Worm (Caenorhabditis elegans) whole organism, young adult: ENCODE measurements around the gene gei-3.

Experiments used
- B0261.1 ChIP-seq: sonication (generic microtip); optimal IDR thresholded peaks from 2 replicates; lab custom pipeline; 2016; ENCODE audit warnings: mild to moderate bottlenecking, missing genetic modification characterization, moderate library complexity, missing compliant biosample characterization
- C06A6.2 ChIP-seq: fragments of 200-800 bp; sonication (Bioruptor generic); conservative IDR thresholded peaks from 2 replicates; pipeline ENCODE4 v1.3.6; 2022; ENCODE audit warnings: missing genetic modification characterization, missing compliant biosample characterization
- C17E4.6 ChIP-seq: fragments of 200-800 bp; sonication (Bioruptor generic); IDR thresholded peaks from 2 replicates; pipeline ENCODE4 v1.3.6; 2022; ENCODE audit warnings: missing genetic modification reagents, missing genetic modification characterization, missing compliant biosample characterization
- D2030.7 ChIP-seq: fragments of 200-800 bp; sonication (Bioruptor generic); IDR thresholded peaks from 2 replicates; pipeline ENCODE4 v1.3.6; 2022; ENCODE audit warnings: missing genetic modification reagents, missing genetic modification characterization, missing compliant biosample characterization
- F23B12.7 ChIP-seq: sonication (generic microtip); optimal IDR thresholded peaks from 2 replicates; lab custom pipeline; 2017; ENCODE audit warnings: missing genetic modification characterization, mild to moderate bottlenecking, missing compliant biosample characterization, antibody characterized with exemption, moderate library complexity; ENCODE audit not compliant: insufficient read depth
- F57A8.1 ChIP-seq: fragments of 200-800 bp; sonication (Bioruptor generic); optimal IDR thresholded peaks from 2 replicates; lab custom pipeline; 2018; ENCODE audit warnings: mild to moderate bottlenecking, missing genetic modification characterization, moderate library complexity, missing compliant biosample characterization
- F57C9.4 ChIP-seq: sonication (generic microtip); optimal IDR thresholded peaks from 2 replicates; lab custom pipeline; 2017; ENCODE audit warnings: mild to moderate bottlenecking, missing genetic modification characterization, missing compliant biosample characterization
- T07F8.4 ChIP-seq: sonication (generic microtip); optimal IDR thresholded peaks from 2 replicates; lab custom pipeline; 2016; ENCODE audit warnings: mild to moderate bottlenecking, missing genetic modification characterization, moderate library complexity, missing compliant biosample characterization
- Y53G8AR.9 ChIP-seq: fragments of 200-800 bp; sonication (Bioruptor generic); conservative IDR thresholded peaks from 2 replicates; pipeline ENCODE4 v1.3.6; 2022; ENCODE audit warnings: missing genetic modification reagents, missing genetic modification characterization, missing compliant biosample characterization
- atf-7 ChIP-seq: sonication (generic microtip); optimal IDR thresholded peaks from 2 replicates; lab custom pipeline; 2017; ENCODE audit warnings: mild to moderate bottlenecking, missing genetic modification characterization, missing compliant biosample characterization
- attf-5 ChIP-seq: fragments of 200-800 bp; sonication (Bioruptor generic); optimal IDR thresholded peaks from 2 replicates; lab custom pipeline; 2018; ENCODE audit warnings: mild to moderate bottlenecking, missing genetic modification characterization, missing compliant biosample characterization
- cebp-1 ChIP-seq, 2 experiments: fragments of 200-800 bp in 1 of 2; sonication (Bioruptor generic) in 1 of 2; sonication (generic microtip) in 1 of 2; IDR thresholded peaks in 1 of 2; optimal IDR thresholded peaks in 1 of 2; 2 replicates each; pipeline versions ENCODE4 v1.3.6 to Lab custom; 2017 to 2022; ENCODE audit warnings: missing compliant biosample characterization in 2 of 2, missing genetic modification characterization in 2 of 2, mild to moderate bottlenecking in 1 of 2, missing genetic modification reagents in 1 of 2, moderate library complexity in 1 of 2
- die-1 ChIP-seq: sonication (generic microtip); optimal IDR thresholded peaks from 2 replicates; lab custom pipeline; 2016; ENCODE audit warnings: missing genotype, mild to moderate bottlenecking, missing genetic modification characterization, missing compliant biosample characterization
- dox-1 ChIP-seq: fragments of 200-800 bp; sonication (Bioruptor generic); IDR thresholded peaks from 2 replicates; pipeline ENCODE4 v1.3.6; 2022; ENCODE audit warnings: missing genetic modification reagents, missing genetic modification characterization, missing compliant biosample characterization
- dpl-1 ChIP-seq: fragments of 150-350 bp; optimal IDR thresholded peaks from 2 replicates; lab custom pipeline; 2014; ENCODE audit warnings: missing biosample characterization, missing genetic modification reagents, missing genetic modification characterization
- egl-18 ChIP-seq: fragments of 200-800 bp; sonication (Bioruptor generic); IDR thresholded peaks from 2 replicates; pipeline ENCODE4 v1.3.6; 2022; ENCODE audit warnings: missing genetic modification reagents, missing genetic modification characterization, missing compliant biosample characterization
- egl-44 ChIP-seq: fragments of 200-800 bp; sonication (Bioruptor generic); IDR thresholded peaks from 2 replicates; pipeline ENCODE4 v1.3.6; 2022; ENCODE audit warnings: missing genetic modification reagents, missing genetic modification characterization, missing compliant biosample characterization
- ekl-4 ChIP-seq: fragments of 200-800 bp; sonication (Bioruptor generic); IDR thresholded peaks from 2 replicates; pipeline ENCODE4 v1.3.6; 2022; ENCODE audit warnings: missing genetic modification reagents, missing genetic modification characterization, missing compliant biosample characterization
- ets-4 ChIP-seq: fragments of 200-800 bp; sonication (Bioruptor generic); optimal IDR thresholded peaks from 2 replicates; lab custom pipeline; 2018; ENCODE audit warnings: mild to moderate bottlenecking, missing genetic modification characterization, missing compliant biosample characterization
- fkh-3 ChIP-seq: sonication (generic microtip); optimal IDR thresholded peaks from 2 replicates; lab custom pipeline; 2016; ENCODE audit warnings: mild to moderate bottlenecking, missing genetic modification characterization, missing compliant biosample characterization
- hmg-1.2 ChIP-seq: fragments of 200-800 bp; sonication (Bioruptor generic); IDR thresholded peaks from 2 replicates; pipeline ENCODE4 v1.3.6; 2022; ENCODE audit warnings: missing genetic modification reagents, missing genetic modification characterization, missing compliant biosample characterization
- hmg-20 ChIP-seq: fragments of 200-800 bp; sonication (Bioruptor generic); IDR thresholded peaks from 2 replicates; pipeline ENCODE4 v1.3.6; 2022; ENCODE audit warnings: missing genetic modification reagents, missing genetic modification characterization, missing compliant biosample characterization
- lin-26 ChIP-seq: fragments of 200-800 bp; sonication (Bioruptor generic); IDR thresholded peaks from 2 replicates; pipeline ENCODE4 v1.3.6; 2022; ENCODE audit warnings: missing genetic modification reagents, missing genetic modification characterization, missing compliant biosample characterization
- lin-40 ChIP-seq: sonication (generic microtip); optimal IDR thresholded peaks from 2 replicates; lab custom pipeline; 2016; ENCODE audit warnings: missing genetic modification characterization, mild to moderate bottlenecking, missing compliant biosample characterization, missing genotype, missing genetic modification reagents
- madf-10 ChIP-seq: sonication (generic microtip); optimal IDR thresholded peaks from 2 replicates; lab custom pipeline; 2016; ENCODE audit warnings: mild to moderate bottlenecking, missing genetic modification characterization, missing compliant biosample characterization
- madf-6 ChIP-seq: fragments of 200-800 bp; sonication (Bioruptor generic); IDR thresholded peaks from 2 replicates; pipeline ENCODE4 v1.3.6; 2022; ENCODE audit warnings: missing genetic modification reagents, missing genetic modification characterization, missing compliant biosample characterization
- nfyb-1 ChIP-seq: fragments of 200-800 bp; sonication (Bioruptor generic); IDR thresholded peaks from 2 replicates; pipeline ENCODE4 v1.3.6; 2022; ENCODE audit warnings: missing genetic modification reagents, missing genetic modification characterization, missing compliant biosample characterization
- nhr-90 ChIP-seq: sonication (generic microtip); optimal IDR thresholded peaks from 2 replicates; lab custom pipeline; 2016; ENCODE audit warnings: missing genotype, mild to moderate bottlenecking, missing genetic modification characterization, missing compliant biosample characterization
- pbrm-1 ChIP-seq: fragments of 200-800 bp; sonication (Bioruptor generic); IDR thresholded peaks from 2 replicates; pipeline ENCODE4 v1.3.6; 2022; ENCODE audit warnings: missing genetic modification reagents, missing genetic modification characterization, missing compliant biosample characterization
- rcor-1 ChIP-seq: fragments of 200-800 bp; sonication (Bioruptor generic); IDR thresholded peaks from 2 replicates; pipeline ENCODE4 v1.3.6; 2022; ENCODE audit warnings: missing genetic modification reagents, missing genetic modification characterization, missing compliant biosample characterization
- rec-8 ChIP-seq, 2 experiments: sonication (generic microtip); optimal IDR thresholded peaks; 2 replicates each; lab custom pipeline; 2016; ENCODE audit warnings: mild to moderate bottlenecking in 2 of 2, missing genetic modification characterization in 2 of 2, missing genetic modification reagents in 2 of 2, missing genotype in 2 of 2, missing biosample characterization in 1 of 2, missing compliant biosample characterization in 1 of 2, moderate library complexity in 1 of 2
- repo-1 ChIP-seq: sonication (generic microtip); optimal IDR thresholded peaks from 2 replicates; lab custom pipeline; 2017; ENCODE audit warnings: mild to moderate bottlenecking, missing genetic modification characterization, missing compliant biosample characterization
- rpc-1 ChIP-seq, 2 experiments: fragments of 150-350 bp in 1 of 2; sonication (generic microtip) in 1 of 2; optimal IDR thresholded peaks; 2 replicates each; lab custom pipeline; 2014 to 2018; ENCODE audit warnings: missing biosample characterization in 1 of 2, missing genetic modification characterization in 1 of 2, missing genetic modification reagents in 1 of 2, missing genotype in 1 of 2
- snpc-4 ChIP-seq, 5 experiments: fragments of 150-350 bp in 1 of 5; sonication (generic microtip) in 4 of 5; optimal IDR thresholded peaks; 2 replicates each; lab custom pipeline; 2014 to 2018; ENCODE audit warnings: missing genetic modification characterization in 5 of 5, missing biosample characterization in 3 of 5, antibody characterized with exemption in 2 of 5, mild to moderate bottlenecking in 2 of 5, missing compliant biosample characterization in 2 of 5, missing genotype in 2 of 5, moderate library complexity in 2 of 5, missing genetic modification reagents in 1 of 5
- tbp1 ChIP-seq: fragments of 200-800 bp; sonication (Bioruptor generic); optimal IDR thresholded peaks from 2 replicates; lab custom pipeline; 2018; ENCODE audit warnings: mild to moderate bottlenecking, missing genetic modification characterization, missing compliant biosample characterization
- unc-62 ChIP-seq: fragments of 150-350 bp; optimal IDR thresholded peaks from 2 replicates; lab custom pipeline; 2014; ENCODE audit warnings: missing biosample characterization, missing genetic modification reagents, missing genetic modification characterization
- ztf-22 ChIP-seq: fragments of 200-800 bp; sonication (Bioruptor generic); optimal IDR thresholded peaks from 2 replicates; lab custom pipeline; 2018; ENCODE audit warnings: mild to moderate bottlenecking, missing genetic modification characterization, moderate library complexity, missing compliant biosample characterization
- ztf-25 ChIP-seq: fragments of 200-800 bp; sonication (Bioruptor generic); IDR thresholded peaks from 2 replicates; pipeline ENCODE4 v1.3.6; 2022; ENCODE audit warnings: missing genetic modification reagents, missing genetic modification characterization, missing compliant biosample characterization

Gene gei-3

ce11 chrX:12854680-12855079, 41.2 kb upstream of the gei-3 start:
- TF ChIP-seq ztf-25 (GFP tag; lab: Robert Waterston, UW), result 0 out of 2 replicates have a peak, but pooled peaks have one; percentile 51
- peak; percentile 66 for TF ChIP-seq B0261.1 (tag; lab: Kevin White, UChicago)
- 0 out of 2 replicates have a peak, but pooled peaks have one; percentile 10 for TF ChIP-seq cebp-1 (GFP tag; IDR thresholded peaks at IDR 0.05; lab: Robert Waterston, UW)
- TF ChIP-seq cebp-1 (tag; optimal IDR thresholded peaks at IDR 0.05; lab: Kevin White, UChicago), result no peak
- peak; percentile 36; the same call in 1 of the 2 replicates for TF ChIP-seq dox-1 (GFP tag; lab: Robert Waterston, UW)
- no peak for TF ChIP-seq unc-62 (GFP tag; lab: Kevin White, UChicago)
- no peak for TF ChIP-seq T07F8.4 (tag; lab: Kevin White, UChicago)
- TF ChIP-seq snpc-4 (GFP tag; optimal IDR thresholded peaks at IDR 0.05; lab: Kevin White, UChicago), result no peak
- no peak for TF ChIP-seq snpc-4 (tag; optimal IDR thresholded peaks at IDR 0.05; lab: Kevin White, UChicago)
- no peak for TF ChIP-seq C17E4.6
- TF ChIP-seq egl-18, result no peak
- TF ChIP-seq pbrm-1 (GFP tag; lab: Robert Waterston, UW), result peak; percentile 45; the same call in 1 of the 2 replicates
- no peak for TF ChIP-seq Y53G8AR.9 (GFP tag; lab: Robert Waterston, UW)
- TF ChIP-seq repo-1 (tag; lab: Kevin White, UChicago), result no peak
- 0 out of 2 replicates have a peak, but pooled peaks have one; percentile 26 for TF ChIP-seq ekl-4 (GFP tag; lab: Robert Waterston, UW)
- TF ChIP-seq rec-8 (tag; optimal IDR thresholded peaks at IDR 0.05; lab: Kevin White, UChicago), result no peak
- peak; percentile 65 for TF ChIP-seq D2030.7
- TF ChIP-seq egl-44 (GFP tag; lab: Robert Waterston, UW), result 0 out of 2 replicates have a peak, but pooled peaks have one; percentile 19
- peak; percentile 57 for TF ChIP-seq rpc-1 (optimal IDR thresholded peaks at IDR 0.05; lab: Kevin White, UChicago)
- peak; percentile 72 for TF ChIP-seq rpc-1 (tag; optimal IDR thresholded peaks at IDR 0.05; lab: Kevin White, UChicago)
- no peak for TF ChIP-seq dpl-1 (GFP tag; lab: Kevin White, UChicago)
- no peak for TF ChIP-seq atf-7 (tag; lab: Kevin White, UChicago)
- peak; percentile 11 for TF ChIP-seq nhr-90
- TF ChIP-seq madf-10, result no peak
- peak; percentile 51 for TF ChIP-seq lin-26 (GFP tag; lab: Robert Waterston, UW)
- TF ChIP-seq tbp1, result peak; percentile 84
- no peak for TF ChIP-seq F23B12.7 (tag; lab: Kevin White, UChicago)
- TF ChIP-seq die-1 (tag; lab: Kevin White, UChicago), result peak; percentile 53
- TF ChIP-seq madf-6 (GFP tag; lab: Robert Waterston, UW), result no peak
- TF ChIP-seq hmg-1.2, result peak; percentile 62
- TF ChIP-seq fkh-3 (tag; lab: Kevin White, UChicago), result no peak
- TF ChIP-seq F57A8.1 (GFP tag; lab: Kevin White, UChicago), result no peak
- TF ChIP-seq C06A6.2 (GFP tag; lab: Robert Waterston, UW), result no peak
- no peak for TF ChIP-seq rcor-1 (GFP tag; lab: Robert Waterston, UW)
- no peak for TF ChIP-seq F57C9.4 (tag; lab: Kevin White, UChicago)
- TF ChIP-seq hmg-20 (GFP tag; lab: Robert Waterston, UW), result no peak
- TF ChIP-seq ets-4 (GFP tag; lab: Kevin White, UChicago), result no peak
- TF ChIP-seq ztf-22 (GFP tag; lab: Kevin White, UChicago), result no peak
- TF ChIP-seq lin-40 (tag; lab: Kevin White, UChicago), result no peak
- no peak for TF ChIP-seq attf-5 (GFP tag; lab: Kevin White, UChicago)
- no peak for TF ChIP-seq nfyb-1
